Fruit fly (Drosophila melanogaster) whole organism: ENCODE results near the gene CG10286.

Experiments
- CG8478 ChIP-seq: fragments of >200 bp; optimal IDR thresholded peaks from 2 replicates; lab custom pipeline; 2018; ENCODE audit warnings: inconsistent platforms
- Dll ChIP-seq: fragments of >200 bp; optimal IDR thresholded peaks from 2 replicates; lab custom pipeline; 2017
- EcR ChIP-seq, 2 experiments: fragments of >200 bp; optimal IDR thresholded peaks; 2 replicates each; lab custom pipeline; 2017; ENCODE audit warnings: missing biosample characterization in 2 of 2, missing genetic modification characterization in 2 of 2, missing genetic modification reagents in 2 of 2
- pan ChIP-seq: fragments of >200 bp; optimal IDR thresholded peaks from 2 replicates; lab custom pipeline; 2017
- psq ChIP-seq: fragments of >200 bp; optimal IDR thresholded peaks from 2 replicates; lab custom pipeline; 2017
- usp ChIP-seq: fragments of >200 bp; optimal IDR thresholded peaks from 2 replicates; lab custom pipeline; 2017; ENCODE audit warnings: missing biosample characterization, missing genetic modification characterization, mixed read lengths

CG10286 gene

DNA sequence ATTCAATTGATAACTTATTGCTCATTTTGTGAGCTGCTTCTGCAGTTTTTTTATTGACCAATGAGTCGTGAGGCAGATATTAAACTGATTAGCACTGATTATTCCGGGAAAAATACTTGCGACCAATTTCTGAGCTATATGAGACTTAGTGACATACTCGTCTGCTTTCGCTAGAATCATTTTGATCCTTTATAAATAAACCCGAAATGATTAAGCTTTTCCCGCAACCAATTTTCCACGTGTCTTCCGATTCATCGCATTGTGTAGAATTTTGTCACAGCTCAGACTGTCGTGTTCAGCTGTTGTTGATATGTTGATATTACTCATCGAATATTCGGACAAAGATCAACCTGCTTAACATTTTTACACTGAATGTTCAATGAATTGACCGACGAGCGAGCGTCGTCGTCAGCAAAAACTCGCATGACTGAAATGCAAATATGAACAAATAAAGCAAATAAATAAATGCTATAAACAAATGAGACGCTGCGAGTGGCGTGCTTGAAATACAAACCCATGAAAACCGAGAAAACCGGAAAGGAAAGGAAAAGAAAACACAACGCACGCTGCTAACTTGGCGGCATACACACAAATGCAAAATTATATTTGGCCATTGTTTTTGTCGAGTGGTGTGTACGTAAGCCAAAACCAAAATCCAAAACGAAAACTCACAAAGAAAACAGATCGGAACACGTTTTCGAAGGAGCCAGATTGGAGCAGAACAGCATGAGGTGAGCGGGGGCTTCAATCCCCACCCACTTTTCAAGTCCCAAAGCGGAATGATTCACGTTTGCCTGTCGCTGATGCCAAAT lies 32.2 kb downstream of the CG10286 start:
- no peak for TF ChIP-seq pan (lab: Kevin White, UChicago)
- TF ChIP-seq Dll: no peak
- no peak for TF ChIP-seq EcR (GFP tag; optimal IDR thresholded peaks at IDR 0.05; lab: Kevin White, UChicago)
- no peak for TF ChIP-seq usp
- TF ChIP-seq psq: no peak
- TF ChIP-seq CG8478: no peak

DNA sequence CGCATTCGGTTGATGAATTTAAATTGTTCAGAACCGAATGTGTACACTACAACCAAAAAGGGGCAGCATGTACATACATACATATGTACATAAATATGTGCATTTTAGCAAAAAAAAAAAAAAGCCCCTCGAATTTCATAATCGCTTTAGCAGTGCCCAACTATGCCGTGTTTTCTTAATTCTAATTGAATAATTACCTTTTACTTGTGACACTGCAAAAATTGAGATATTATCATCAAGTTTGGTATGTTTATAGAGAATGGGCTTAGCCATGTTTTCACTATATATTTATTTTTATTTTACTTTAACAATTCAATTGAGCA lies 32.7 kb downstream of the CG10286 start:
- TF ChIP-seq pan (lab: Kevin White, UChicago) (no peak), psq (no peak), CG8478 (no peak), Dll (no peak), usp (no peak), EcR (GFP tag; optimal IDR thresholded peaks at IDR 0.05; lab: Kevin White, UChicago) (no peak)

DNA sequence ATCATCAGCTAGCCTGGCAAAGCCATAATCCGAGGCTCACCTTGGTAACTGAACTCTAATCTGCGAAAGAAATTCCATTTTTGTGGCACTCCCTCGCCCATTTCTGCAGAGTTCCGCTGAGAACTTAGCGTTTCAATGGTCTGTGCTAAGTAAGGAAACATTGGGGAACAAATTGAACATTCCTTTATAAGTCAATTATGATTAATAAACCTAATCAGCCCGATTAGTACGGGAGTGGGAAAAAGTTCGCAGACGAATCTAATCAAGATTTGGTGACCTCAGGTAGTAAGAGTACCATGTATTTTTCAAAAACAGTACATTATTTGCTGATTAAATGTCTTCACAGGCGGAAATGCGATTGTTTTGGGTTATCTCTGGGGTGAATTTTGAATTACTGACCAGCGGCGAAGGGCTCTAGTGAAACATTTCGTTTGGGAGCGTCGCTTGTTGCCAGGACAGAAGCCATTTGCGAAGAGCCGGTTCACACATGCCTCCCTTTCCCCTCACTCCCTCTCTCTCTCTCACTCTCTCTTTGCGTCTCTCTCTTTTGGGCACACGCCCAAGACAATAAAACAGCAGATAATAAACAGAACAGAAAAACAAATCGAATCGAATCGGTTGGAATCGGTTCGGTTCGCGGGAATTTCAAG lies 33.9 kb downstream of the CG10286 start:
- TF ChIP-seq Dll (no peak), usp (no peak), psq (no peak), EcR (GFP tag; optimal IDR thresholded peaks at IDR 0.05; lab: Kevin White, UChicago) (no peak), pan (lab: Kevin White, UChicago) (no peak), CG8478 (no peak)

DNA sequence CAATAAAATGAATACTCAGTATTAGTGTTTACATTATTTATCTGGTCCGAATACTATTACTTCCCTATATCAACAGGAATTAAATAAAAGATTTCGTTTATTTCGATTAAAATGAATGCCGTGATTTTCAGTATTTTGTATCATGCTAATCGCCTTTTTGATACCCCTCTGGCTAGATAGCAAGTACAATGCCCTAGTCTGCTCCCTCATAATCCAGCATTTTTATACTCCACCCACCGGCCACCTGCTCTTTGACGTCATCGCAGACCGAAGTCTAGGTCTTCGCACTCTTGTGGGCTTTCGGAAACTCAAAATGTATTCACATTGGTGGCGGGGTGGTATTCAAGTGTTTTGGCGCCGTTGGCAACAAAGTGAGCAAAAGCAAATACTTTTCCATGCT lies 34.9 kb downstream of the CG10286 start:
- TF ChIP-seq EcR (GFP tag; optimal IDR thresholded peaks at IDR 0.05; lab: Kevin White, UChicago) (no peak), pan (lab: Kevin White, UChicago) (no peak), usp (no peak)

DNA sequence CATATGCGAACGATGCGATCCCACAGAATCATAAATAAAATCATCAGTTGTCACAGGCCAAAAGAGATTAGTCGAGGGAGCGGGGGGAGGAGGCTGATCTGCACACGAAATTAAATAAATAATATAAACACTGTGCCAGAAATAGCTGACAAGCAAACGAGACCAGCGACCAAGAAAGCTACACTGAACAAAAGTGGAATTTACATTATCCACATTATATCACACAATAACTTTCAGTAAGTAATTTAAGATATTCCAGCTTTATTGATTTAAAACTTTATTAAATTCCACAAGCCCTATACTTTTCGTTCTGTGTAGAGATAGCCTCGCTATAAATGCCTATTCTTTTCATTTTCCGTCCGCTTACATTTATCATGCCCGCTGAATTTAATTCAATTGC lies 35.4 kb downstream of the CG10286 start:
- TF ChIP-seq Dll (no peak), usp (no peak), pan (lab: Kevin White, UChicago) (no peak), EcR (GFP tag; optimal IDR thresholded peaks at IDR 0.05; lab: Kevin White, UChicago) (no peak), psq (no peak), CG8478 (no peak)

DNA sequence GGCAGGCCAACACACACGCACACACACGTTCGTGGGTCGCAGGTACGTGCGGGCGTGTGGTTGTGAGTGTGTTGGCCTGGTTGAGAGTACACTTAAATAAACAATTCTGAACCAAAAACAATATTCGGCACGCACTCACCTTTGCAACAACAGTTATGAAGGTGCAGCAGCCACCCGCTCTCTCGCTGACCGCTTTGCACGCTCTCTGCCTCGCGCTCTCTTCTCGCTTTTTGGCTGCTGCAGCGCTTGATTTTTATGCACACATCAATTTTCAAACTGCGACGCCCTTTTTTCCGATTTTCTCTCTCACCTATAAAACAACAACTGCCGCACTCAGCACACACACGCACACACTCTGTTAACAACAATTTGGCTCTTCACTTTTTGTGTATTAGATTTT lies 36.5 kb downstream of the CG10286 start:
- TF ChIP-seq psq: no peak
- TF ChIP-seq CG8478: no peak
- no peak for TF ChIP-seq EcR (GFP tag; optimal IDR thresholded peaks at IDR 0.05; lab: Kevin White, UChicago)
- TF ChIP-seq Dll: no peak
- TF ChIP-seq pan (lab: Kevin White, UChicago): no peak
- TF ChIP-seq usp: no peak

DNA sequence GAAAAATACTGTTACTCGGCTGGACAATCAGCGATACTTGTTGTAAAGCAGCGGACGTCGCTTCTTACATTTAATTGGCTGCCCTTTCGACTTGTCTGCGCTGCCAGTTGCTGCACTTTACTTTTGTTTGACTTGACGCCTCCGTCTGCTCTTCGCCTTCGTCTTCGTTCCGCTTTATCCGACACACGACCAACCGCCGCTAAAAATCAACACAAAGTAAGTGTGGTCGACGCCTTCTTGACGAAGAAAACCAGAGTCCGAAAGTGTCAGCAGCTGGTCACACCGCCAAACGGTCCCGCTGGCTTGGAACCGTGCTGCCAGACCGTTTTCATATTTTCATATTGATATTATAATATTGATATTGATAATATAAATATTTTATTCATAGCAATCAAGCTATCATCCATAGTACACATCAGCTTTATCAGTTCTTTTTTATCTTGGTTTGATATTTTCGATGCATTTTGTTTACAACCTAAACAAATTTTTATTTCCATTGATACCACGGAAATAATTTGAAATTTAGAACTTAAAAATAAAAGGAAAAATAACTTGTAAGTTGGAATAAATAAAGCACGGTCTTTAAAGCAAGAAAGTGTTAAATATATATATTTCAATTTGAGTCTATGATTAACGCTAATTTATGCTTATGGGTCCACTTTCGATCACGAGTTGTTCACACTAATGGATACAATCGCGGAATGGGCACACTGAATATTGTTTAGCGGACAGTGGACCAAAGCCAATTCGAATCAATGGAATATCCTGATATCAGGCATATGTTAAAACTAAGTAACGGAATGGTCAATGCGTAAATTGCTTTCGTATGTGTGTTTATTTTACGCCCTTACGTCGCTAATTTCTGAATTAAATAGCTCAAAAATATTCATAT lies 37.2 kb downstream of the CG10286 start, which contains the start of gene Dmtn:
Gene Dmtn (minus strand): TSS at position 222 of the 892 bp plus-strand sequence.
- TF ChIP-seq CG8478: no peak
- TF ChIP-seq Dll: no peak
- TF ChIP-seq EcR (GFP tag; optimal IDR thresholded peaks at IDR 0.05; lab: Kevin White, UChicago): no peak
- no peak for TF ChIP-seq usp
- TF ChIP-seq pan (lab: Kevin White, UChicago): no peak
- no peak for TF ChIP-seq psq

DNA sequence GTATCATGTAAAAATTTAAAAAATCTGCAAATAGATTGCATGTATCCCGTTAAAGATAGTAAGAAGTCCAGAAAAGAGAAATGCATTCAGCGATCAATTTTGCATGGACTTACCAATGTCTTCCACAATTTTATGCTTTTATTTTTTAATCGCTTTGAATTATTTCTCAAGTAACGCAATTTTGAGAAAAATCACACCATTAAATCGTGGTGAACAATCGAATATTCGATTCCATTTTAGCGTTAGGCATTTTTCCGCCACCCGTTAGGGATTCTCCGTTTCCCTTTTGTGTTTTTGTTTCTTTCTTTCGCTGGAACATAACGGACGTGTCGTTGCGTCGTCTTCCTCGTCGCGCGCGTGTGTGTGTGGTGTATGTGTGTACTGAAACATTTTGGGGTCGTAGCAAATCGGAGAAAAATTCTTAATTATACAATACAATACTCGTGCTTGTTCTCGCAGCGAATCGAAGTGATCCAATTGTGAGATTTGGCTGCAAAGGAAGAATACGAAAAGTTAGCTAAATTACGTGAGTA lies 37.9 kb downstream of the CG10286 start, which contains the start of gene gpp:
Gene gpp (plus strand): TSS at position 290 of the 533 bp plus-strand sequence.
- TF ChIP-seq usp: no peak
- peak; percentile 21 for TF ChIP-seq psq
- no peak for TF ChIP-seq EcR (GFP tag; optimal IDR thresholded peaks at IDR 0.05; lab: Kevin White, UChicago)
- TF ChIP-seq Dll: no peak

DNA sequence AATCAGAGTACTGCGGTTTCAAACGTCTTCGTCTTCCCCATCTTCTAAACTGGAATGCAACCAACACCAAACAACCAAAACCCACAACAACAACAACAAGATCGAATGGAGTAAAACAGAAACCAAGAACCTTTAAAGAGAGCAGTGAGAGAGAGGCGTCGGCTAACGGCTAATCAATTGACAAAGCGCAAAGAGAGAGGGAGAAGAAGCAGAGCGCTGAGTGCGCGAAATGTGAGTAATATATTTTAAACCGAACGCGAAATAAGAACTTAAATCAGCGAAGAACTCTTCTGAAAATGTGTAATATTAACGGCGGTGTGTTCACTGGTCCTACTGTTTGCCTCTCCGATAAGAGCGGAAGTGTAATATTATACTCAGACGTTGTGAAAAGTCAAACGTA lies 38.8 kb downstream of the CG10286 start:
- TF ChIP-seq usp (no peak), psq (no peak), pan (lab: Kevin White, UChicago) (no peak), CG8478 (no peak), EcR (GFP tag; optimal IDR thresholded peaks at IDR 0.05; lab: Kevin White, UChicago) (no peak), Dll (no peak)

DNA sequence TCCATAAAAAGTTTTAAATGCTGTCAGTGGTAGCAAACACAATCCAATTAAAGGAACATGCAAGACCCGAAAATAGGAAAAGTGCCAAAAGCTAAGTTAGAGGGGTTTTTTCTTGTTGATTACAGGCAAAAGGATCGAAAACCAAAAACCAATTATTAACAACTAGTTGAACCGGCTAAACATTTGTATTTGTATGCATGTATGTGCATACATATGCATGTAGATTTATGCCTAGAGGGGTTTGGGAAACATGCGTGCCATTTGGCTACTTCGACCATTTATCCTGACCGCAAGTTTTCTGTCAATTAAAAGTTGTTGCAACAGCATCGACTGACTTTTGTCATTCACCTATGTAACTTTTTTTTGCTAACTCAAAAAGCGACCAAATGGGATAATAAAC lies 39.7 kb downstream of the CG10286 start:
- TF ChIP-seq Dll: no peak
- TF ChIP-seq psq: no peak
- TF ChIP-seq usp: no peak
- no peak for TF ChIP-seq CG8478
- no peak for TF ChIP-seq pan (lab: Kevin White, UChicago)
- TF ChIP-seq EcR (GFP tag; optimal IDR thresholded peaks at IDR 0.05; lab: Kevin White, UChicago): no peak

DNA sequence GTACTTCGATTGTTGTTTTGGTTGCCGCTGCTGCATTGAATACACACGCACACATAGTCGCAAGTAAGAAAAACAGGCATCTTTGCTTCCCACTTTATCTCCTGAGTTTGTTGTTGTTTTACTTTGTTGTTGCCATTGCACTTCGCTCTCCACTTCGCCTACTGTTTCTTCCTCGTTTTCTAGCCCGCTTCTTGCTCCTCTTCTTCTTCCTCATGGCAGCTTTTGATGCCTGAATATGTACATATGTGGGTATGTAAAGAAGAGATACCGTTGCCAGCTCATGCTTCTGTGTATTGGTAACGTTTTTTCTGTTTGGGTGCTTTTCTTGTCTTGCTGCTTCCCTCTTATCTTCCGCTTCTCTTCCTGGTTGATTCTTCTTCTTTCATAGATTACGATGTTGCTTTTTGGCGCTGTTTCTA lies 40.4 kb downstream of the CG10286 start:
- TF ChIP-seq usp (no peak), EcR (GFP tag; optimal IDR thresholded peaks at IDR 0.05; lab: Kevin White, UChicago) (peak in 1 of 2 experiments; percentile 62)

DNA sequence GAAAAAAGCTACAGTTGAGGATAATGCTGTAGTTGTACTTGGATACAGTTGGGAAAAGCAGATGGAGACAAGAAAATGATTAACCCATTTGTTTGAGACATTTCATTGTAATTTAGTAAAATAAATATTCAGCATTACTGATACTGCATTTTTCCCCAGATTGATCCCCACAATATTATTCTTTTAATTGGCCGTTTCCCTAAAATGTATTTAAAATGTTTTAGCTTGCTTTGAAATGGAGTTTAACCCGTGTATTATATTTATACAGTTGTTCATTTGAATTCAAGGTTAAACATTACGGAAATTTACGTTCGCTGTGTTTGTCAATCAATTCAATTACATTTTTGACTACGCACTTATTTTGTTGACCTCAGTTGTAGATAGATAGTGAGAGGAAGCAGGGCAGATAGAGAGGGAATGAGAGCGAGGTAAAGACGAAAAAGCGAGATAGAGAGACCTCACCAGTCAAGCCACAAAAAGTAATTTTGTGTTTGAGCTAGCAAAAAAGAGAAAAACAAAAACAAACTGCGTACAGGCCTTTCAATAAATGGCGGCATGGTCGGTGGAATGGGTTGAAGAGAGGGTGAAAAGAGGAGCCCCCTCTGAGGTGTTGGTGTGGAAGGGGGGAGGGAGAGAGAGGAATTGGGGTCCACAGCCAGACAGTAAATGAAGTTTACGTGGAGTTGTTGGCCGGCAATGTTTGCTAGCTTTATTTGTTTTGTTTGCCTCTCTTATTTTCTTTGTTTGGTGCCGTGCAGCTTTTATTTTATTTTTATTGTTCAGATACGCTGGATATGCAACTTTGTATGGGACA lies 41.9 kb downstream of the CG10286 start:
- TF ChIP-seq EcR (GFP tag; optimal IDR thresholded peaks at IDR 0.05; lab: Kevin White, UChicago) (peak in 1 of 2 experiments; percentile 81), pan (lab: Kevin White, UChicago) (no peak)
